Fruit fly (Drosophila melanogaster) whole organism, wandering third instar larva: ENCODE data around the gene Corp.

ENCODE experiments used
- Abd-B ChIP-seq: fragments of >200 bp; optimal IDR thresholded peaks from 2 replicates; lab custom pipeline; 2017; ENCODE audit warnings: missing biosample characterization, missing genetic modification characterization
- Dfd ChIP-seq: fragments of >200 bp; optimal IDR thresholded peaks from 2 replicates; lab custom pipeline; 2017; ENCODE audit warnings: missing biosample characterization, missing genetic modification characterization
- GATAd ChIP-seq: sonication (Bioruptor generic); optimal IDR thresholded peaks from 2 replicates; lab custom pipeline; 2016; ENCODE audit warnings: missing biosample characterization, missing genetic modification characterization
- Myc ChIP-seq: fragments of >200 bp; optimal IDR thresholded peaks from 2 replicates; lab custom pipeline; 2017
- OdsH ChIP-seq: fragments of 200-800 bp; sonication (Bioruptor generic); optimal IDR thresholded peaks from 2 replicates; lab custom pipeline; 2016; ENCODE audit warnings: missing biosample characterization, mild to moderate bottlenecking, missing genetic modification characterization
- br ChIP-seq: fragments of 200-800 bp; sonication (Bioruptor generic); optimal IDR thresholded peaks from 2 replicates; lab custom pipeline; 2016; ENCODE audit warnings: missing biosample characterization, missing genetic modification characterization
- dmrt93B ChIP-seq: fragments of 200-800 bp; sonication (Bioruptor generic); optimal IDR thresholded peaks from 2 replicates; lab custom pipeline; 2018; ENCODE audit warnings: missing biosample characterization, mild to moderate bottlenecking, missing genetic modification characterization
- foxo ChIP-seq, 2 experiments: fragments of 200-800 bp; sonication (Bioruptor generic); optimal IDR thresholded peaks; 2 replicates in 1 of 2; 3 replicates in 1 of 2; lab custom pipeline; 2016 to 2017; ENCODE audit warnings: missing biosample characterization in 2 of 2, missing genetic modification characterization in 2 of 2
- fru ChIP-seq: fragments of 200-800 bp; sonication (Bioruptor generic); optimal IDR thresholded peaks from 3 replicates; lab custom pipeline; 2016; ENCODE audit warnings: missing biosample characterization, mild to moderate bottlenecking, missing genetic modification characterization
- h ChIP-seq: fragments of 200-800 bp; sonication (Bioruptor generic); optimal IDR thresholded peaks from 3 replicates; lab custom pipeline; 2016; ENCODE audit warnings: missing biosample characterization, mild to moderate bottlenecking, missing genetic modification characterization
- lola ChIP-seq: fragments of >200 bp; optimal IDR thresholded peaks from 2 replicates; lab custom pipeline; 2017; ENCODE audit warnings: missing biosample characterization, missing genetic modification characterization

DNA sequence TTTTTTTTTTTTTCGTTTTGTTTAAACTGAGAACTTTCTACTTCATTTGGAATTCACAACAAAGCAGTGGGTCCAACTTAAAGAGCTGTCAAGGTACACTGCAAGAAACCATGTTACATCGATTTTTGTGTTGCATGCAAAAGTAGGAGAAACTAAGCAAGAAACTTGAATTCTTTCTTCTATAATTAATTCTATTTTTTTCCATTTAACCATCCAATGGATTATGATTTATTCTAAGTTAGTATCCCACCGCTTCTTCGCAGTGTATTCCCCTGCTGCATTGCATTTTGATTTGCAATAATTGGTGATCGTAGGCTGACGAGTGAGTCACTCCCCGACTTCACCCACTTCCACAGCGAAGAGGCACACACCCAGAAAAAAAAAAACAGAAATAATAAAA is 11.3 kb downstream of the Corp start:
- TF ChIP-seq Dfd (GFP tag; lab: Kevin White, UChicago) = no peak
- TF ChIP-seq dmrt93B (GFP tag; lab: Kevin White, UChicago) = no peak
- no peak for TF ChIP-seq fru (GFP tag; lab: Kevin White, UChicago)
- TF ChIP-seq foxo (GFP tag; optimal IDR thresholded peaks at IDR 0.05; lab: Kevin White, UChicago) = no peak
- TF ChIP-seq Myc (lab: Kevin White, UChicago) = no peak
- TF ChIP-seq lola = no peak
- TF ChIP-seq OdsH (GFP tag; lab: Kevin White, UChicago) = no peak
- no peak for TF ChIP-seq br (GFP tag; lab: Kevin White, UChicago)
- TF ChIP-seq GATAd = no peak
- no peak for TF ChIP-seq Abd-B (GFP tag; lab: Kevin White, UChicago)
- peak; percentile 3 for TF ChIP-seq h (GFP tag; lab: Kevin White, UChicago)
